Worm (Caenorhabditis elegans): ENCODE data around the gene fkb-4.

Gene fkb-4

DNA sequence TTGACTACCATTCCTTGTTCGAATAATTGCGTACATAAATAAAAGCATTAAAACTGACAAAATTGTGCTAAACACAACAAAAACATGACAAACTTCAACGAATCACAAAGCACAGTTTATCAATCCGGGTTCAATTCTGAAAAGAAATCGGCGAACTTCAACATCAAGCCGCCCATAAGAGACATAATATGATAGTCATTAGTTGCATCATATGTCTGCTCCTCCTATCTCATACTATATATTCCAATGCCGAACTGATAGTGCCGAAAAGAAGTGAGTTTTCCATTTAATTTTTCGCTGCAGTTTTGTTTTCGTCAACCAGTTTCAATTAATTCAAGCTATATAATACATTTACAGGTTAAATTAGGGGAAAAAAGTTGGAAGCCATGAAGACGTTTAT lies 45.2 kb downstream of the fkb-4 start, which contains the start of gene hrg-7:
hrg-7 (plus strand) TSS at position 358 of the 400 bp plus-strand sequence.
- TF ChIP-seq dve-1 (tag; optimal IDR thresholded peaks at IDR 0.05) (no peak), pqm-1 (tag; optimal IDR thresholded peaks at IDR 0.05) (no peak), nhr-11 (tag; optimal IDR thresholded peaks at IDR 0.05) (no peak), ceh-22 (tag; optimal IDR thresholded peaks at IDR 0.05) (no peak), unc-3 (GFP tag; conservative IDR thresholded peaks at IDR 0.05) (no peak), unc-3 (tag; optimal IDR thresholded peaks at IDR 0.05) (no peak), fax-1 (tag; optimal IDR thresholded peaks at IDR 0.05) (no peak), fkh-10 (GFP tag; optimal IDR thresholded peaks at IDR 0.05) (no peak), dmd-4 (tag; optimal IDR thresholded peaks at IDR 0.05; ENCODE audit: borderline replicate concordance) (no peak)

DNA sequence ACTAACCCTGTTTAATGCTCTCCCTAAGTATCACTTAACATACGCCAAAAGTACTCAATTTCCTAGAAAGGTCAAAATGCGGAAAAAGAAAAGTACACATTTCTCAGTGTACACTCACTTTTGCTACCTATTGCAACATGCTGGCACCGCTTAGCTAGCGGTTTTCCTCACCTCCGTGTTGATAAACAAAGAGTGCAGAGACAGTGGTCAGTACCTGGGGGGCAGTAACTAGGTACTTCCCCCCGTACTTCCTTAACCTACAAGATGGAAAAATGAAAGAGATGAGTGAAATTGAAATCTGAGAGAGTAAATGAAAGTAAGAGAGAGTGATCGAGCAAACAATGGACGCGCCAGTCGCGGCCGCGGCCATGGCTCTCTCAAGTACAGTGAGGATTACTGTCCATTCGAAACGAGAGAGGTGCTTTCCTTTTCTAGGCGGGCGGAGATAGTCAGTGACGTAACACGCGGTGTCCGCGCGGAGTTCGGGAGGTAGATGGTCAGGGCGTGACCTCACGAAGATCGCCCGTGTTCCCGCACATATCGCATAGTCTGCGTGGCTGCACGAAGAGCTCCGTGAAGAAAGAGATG lies 50.7 kb downstream of the fkb-4 start, which contains the start of gene cky-1:
cky-1 (plus strand) TSS at position 538 of the 588 bp plus-strand sequence.
- TF ChIP-seq ceh-24 (tag; optimal IDR thresholded peaks at IDR 0.05): no peak
- peak; percentile 35 for TF ChIP-seq tbx-2 (tag; optimal IDR thresholded peaks at IDR 0.05)
